Worm (Caenorhabditis elegans) whole organism, L2 larva: ENCODE data around the gene cdh-7.

Experiments
- R02D3.7 ChIP-seq: fragments of 150-350 bp; optimal IDR thresholded peaks from 2 replicates; lab custom pipeline; 2014; ENCODE audit warnings: missing biosample characterization, missing genetic modification characterization
- ama-1 ChIP-seq: fragments of 150-350 bp; optimal IDR thresholded peaks from 2 replicates; lab custom pipeline; 2018; ENCODE audit warnings: inconsistent platforms

- no peak for TF ChIP-seq R02D3.7
- no peak for TF ChIP-seq ama-1 (lab: Kevin White, UChicago)
Observed at ce11 chrII:14798047-14798522, 44.9 kb upstream of the cdh-7 start, which contains the start of gene tbc-20.
